Worm (Caenorhabditis elegans) whole organism, young adult: ENCODE data around the gene C50F4.9.

Source experiments
- B0019.2 ChIP-seq: fragments of 200-800 bp; sonication (Bioruptor generic); conservative IDR thresholded peaks from 2 replicates; pipeline ENCODE4 v1.3.6; 2022; ENCODE audit warnings: missing genetic modification reagents, missing genetic modification characterization, missing compliant biosample characterization
- attf-5 ChIP-seq: fragments of 200-800 bp; sonication (Bioruptor generic); optimal IDR thresholded peaks from 2 replicates; lab custom pipeline; 2018; ENCODE audit warnings: mild to moderate bottlenecking, missing genetic modification characterization, missing compliant biosample characterization
- chd-7 ChIP-seq: sonication (generic microtip); optimal IDR thresholded peaks from 2 replicates; lab custom pipeline; 2016; ENCODE audit warnings: mild to moderate bottlenecking, missing genetic modification characterization, moderate library complexity, missing compliant biosample characterization
- egl-18 ChIP-seq: fragments of 200-800 bp; sonication (Bioruptor generic); IDR thresholded peaks from 2 replicates; pipeline ENCODE4 v1.3.6; 2022; ENCODE audit warnings: missing genetic modification reagents, missing genetic modification characterization, missing compliant biosample characterization
- him-1 ChIP-seq: sonication (generic microtip); optimal IDR thresholded peaks from 2 replicates; lab custom pipeline; 2016; ENCODE audit warnings: missing genotype, missing genetic modification reagents, missing genetic modification characterization, missing compliant biosample characterization
- madf-6 ChIP-seq: fragments of 200-800 bp; sonication (Bioruptor generic); IDR thresholded peaks from 2 replicates; pipeline ENCODE4 v1.3.6; 2022; ENCODE audit warnings: missing genetic modification reagents, missing genetic modification characterization, missing compliant biosample characterization
- mel-28 ChIP-seq: sonication (generic microtip); optimal IDR thresholded peaks from 2 replicates; lab custom pipeline; 2016; ENCODE audit warnings: borderline replicate concordance, mild to moderate bottlenecking, missing genetic modification characterization, missing compliant biosample characterization
- nhr-120 ChIP-seq: fragments of 200-800 bp; sonication (Bioruptor generic); IDR thresholded peaks from 2 replicates; pipeline ENCODE4 v1.3.6; 2022; ENCODE audit warnings: missing genetic modification characterization, missing compliant biosample characterization
- nhr-27 ChIP-seq: fragments of 200-800 bp; sonication (Bioruptor generic); optimal IDR thresholded peaks from 2 replicates; lab custom pipeline; 2018; ENCODE audit warnings: mild to moderate bottlenecking, missing genetic modification characterization, moderate library complexity, missing compliant biosample characterization
- pha-4 ChIP-seq: fragments of 150-350 bp; sonication (generic microtip); optimal IDR thresholded peaks from 2 replicates; lab custom pipeline; 2014; ENCODE audit warnings: missing biosample characterization, missing genetic modification reagents, missing genetic modification characterization
- snpc-1.3 ChIP-seq: sonication (generic microtip); optimal IDR thresholded peaks from 2 replicates; lab custom pipeline; 2017; ENCODE audit warnings: missing genetic modification characterization, mild to moderate bottlenecking, missing compliant biosample characterization, antibody characterized with exemption, moderate library complexity, missing genotype, missing genetic modification reagents; ENCODE audit not compliant: insufficient read depth
- unc-130 ChIP-seq: sonication (generic microtip); optimal IDR thresholded peaks from 2 replicates; lab custom pipeline; 2016; ENCODE audit warnings: missing genetic modification reagents, missing genetic modification characterization, missing compliant biosample characterization
- zfh-2 ChIP-seq: fragments of 200-800 bp; sonication (Bioruptor generic); conservative IDR thresholded peaks from 2 replicates; pipeline ENCODE4 v1.3.6; 2022; ENCODE audit warnings: missing genetic modification reagents, missing genetic modification characterization, missing compliant biosample characterization

- no peak for TF ChIP-seq mel-28 (tag; lab: Kevin White, UChicago)
- peak; percentile 67 for TF ChIP-seq madf-6 (GFP tag; lab: Robert Waterston, UW)
- no peak for TF ChIP-seq B0019.2
- no peak for TF ChIP-seq pha-4 (tag; lab: Kevin White, UChicago)
- peak; percentile 52 for TF ChIP-seq nhr-27 (tag; lab: Kevin White, UChicago)
- TF ChIP-seq him-1 (tag; lab: Kevin White, UChicago), result peak; percentile 88
- TF ChIP-seq attf-5 (GFP tag; lab: Kevin White, UChicago), result peak; percentile 24
- TF ChIP-seq snpc-1.3 (tag; lab: Kevin White, UChicago), result peak; percentile 67
- TF ChIP-seq zfh-2 (GFP tag; lab: Robert Waterston, UW), result no peak
- peak; percentile 92; the same call in 1 of the 2 replicates for TF ChIP-seq nhr-120 (GFP tag; lab: Robert Waterston, UW)
- TF ChIP-seq egl-18 (GFP tag; lab: Robert Waterston, UW), result peak; percentile 83; the same call in 1 of the 2 replicates
- TF ChIP-seq unc-130 (GFP tag; lab: Kevin White, UChicago), result no peak
- TF ChIP-seq chd-7, result peak; percentile 79
These were observed 20.7 kb downstream of the C50F4.9 start for ce11 chrV:9503152-9503817.
